ENCODE assay signal across 5 fruit fly cellular contexts in the genomic region with DNA sequence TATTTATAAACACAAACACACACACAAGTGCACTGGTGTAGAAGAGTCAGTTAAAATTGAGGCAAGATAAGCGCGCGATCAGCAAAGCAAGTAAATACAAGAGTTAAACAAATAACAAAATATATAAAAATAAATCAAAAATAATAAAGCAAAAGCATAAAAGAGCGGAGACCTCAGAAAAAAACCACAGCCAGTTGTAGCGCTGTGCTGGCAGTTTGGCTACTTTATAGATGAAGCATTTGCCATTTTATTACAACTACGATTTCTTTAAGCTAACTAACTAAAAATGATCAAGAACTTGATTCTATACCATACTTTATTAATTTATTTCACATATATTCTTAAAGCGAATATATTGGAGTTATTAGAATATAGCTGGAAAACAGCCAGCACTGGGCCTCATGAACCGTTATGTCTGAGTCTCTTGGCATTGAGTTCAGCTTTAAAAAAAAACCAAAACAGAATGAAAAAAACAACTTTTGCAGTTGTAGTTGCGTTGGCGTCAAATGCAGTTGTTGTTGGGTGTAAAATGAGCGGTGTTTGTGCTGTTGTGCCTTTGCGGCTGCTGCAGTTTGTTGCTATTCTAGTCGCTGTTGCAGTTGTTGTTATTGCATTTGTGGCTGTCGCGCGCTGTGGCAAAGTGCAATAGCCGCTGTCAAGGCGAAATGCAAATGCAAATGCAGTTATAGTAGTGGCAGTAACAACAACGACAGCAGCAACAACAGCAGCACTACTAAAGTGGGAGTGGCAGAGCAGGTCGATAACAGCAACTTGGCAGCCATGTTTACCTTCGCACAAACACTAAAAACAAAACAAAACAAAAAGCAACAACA.
TF ChIP-seq lines count a peak whose summit lies in the region.

No protein-coding gene starts in this region.

- no peak for TF ChIP-seq CTCF in whole organism, embryonic (GFP tag; optimal IDR thresholded peaks at IDR 0.05; lab: Kevin White, UChicago)

TF ChIP-seq in whole organism, adult, 20 proteins besides CTCF, POLR2A, EP300 and RAD21 (continues in another document):
- peak; percentile 75 for TF ChIP-seq tj (GFP tag; optimal IDR thresholded peaks at IDR 0.05; lab: Kevin White, UChicago)
- TF ChIP-seq CG33017 (tag; optimal IDR thresholded peaks at IDR 0.05; lab: Kevin White, UChicago), result no peak
- no peak for TF ChIP-seq CG5204 (GFP tag; optimal IDR thresholded peaks at IDR 0.05; lab: Kevin White, UChicago)
- TF ChIP-seq toe (GFP tag; optimal IDR thresholded peaks at IDR 0.05; lab: Kevin White, UChicago), result no peak
- no peak for TF ChIP-seq cic (GFP tag; optimal IDR thresholded peaks at IDR 0.05; lab: Kevin White, UChicago)
- TF ChIP-seq CG11617 (GFP tag; optimal IDR thresholded peaks at IDR 0.05; lab: Kevin White, UChicago), result no peak
- TF ChIP-seq Clk (GFP tag; optimal IDR thresholded peaks at IDR 0.05; lab: Kevin White, UChicago), result no peak
- no peak for TF ChIP-seq CG12768 (GFP tag; optimal IDR thresholded peaks at IDR 0.05; lab: Kevin White, UChicago)
- no peak for TF ChIP-seq CG1620 (GFP tag; optimal IDR thresholded peaks at IDR 0.05; lab: Kevin White, UChicago)
- TF ChIP-seq Crg-1 (GFP tag; optimal IDR thresholded peaks at IDR 0.05; lab: Kevin White, UChicago), result no peak
- peak; percentile 65 for TF ChIP-seq ovo (GFP tag; optimal IDR thresholded peaks at IDR 0.05; lab: Kevin White, UChicago)
- TF ChIP-seq Hr96 (GFP tag; optimal IDR thresholded peaks at IDR 0.05; lab: Kevin White, UChicago), result no peak
- TF ChIP-seq cnc (optimal IDR thresholded peaks at IDR 0.05; lab: Kevin White, UChicago), result no peak
- TF ChIP-seq bab1 (GFP tag; optimal IDR thresholded peaks at IDR 0.05; lab: Kevin White, UChicago), result peak; percentile 17
- no peak for TF ChIP-seq Mnt (GFP tag; optimal IDR thresholded peaks at IDR 0.05; lab: Kevin White, UChicago)
- TF ChIP-seq CG7045 (GFP tag; optimal IDR thresholded peaks at IDR 0.05; lab: Kevin White, UChicago), result no peak
- peak; percentile 49 for TF ChIP-seq kay (GFP tag; lab: Kevin White, UChicago; ENCODE audit: borderline replicate concordance)

TF ChIP-seq in whole organism, embryonic, 481 proteins besides CTCF, POLR2A, EP300 and RAD21 (continues in another document):
- TF ChIP-seq sens (GFP tag; lab: Kevin White, UChicago), result peak; percentile 22
- TF ChIP-seq CG9609 (GFP tag; optimal IDR thresholded peaks at IDR 0.05; lab: Kevin White, UChicago), result no peak
- 0 out of 2 replicates have a peak, but pooled peaks have one; percentile 15 for TF ChIP-seq Drgx (GFP tag; IDR thresholded peaks at IDR 0.05; lab: Robert Waterston, UW)
- no peak for TF ChIP-seq Antp (GFP tag; optimal IDR thresholded peaks at IDR 0.05; lab: Kevin White, UChicago)
- no peak for TF ChIP-seq tio (GFP tag; optimal IDR thresholded peaks at IDR 0.05; lab: Kevin White, UChicago)
- TF ChIP-seq Fer3 (tag; optimal IDR thresholded peaks at IDR 0.05; lab: Kevin White, UChicago), result no peak
- no peak for TF ChIP-seq slp2 (GFP tag; optimal IDR thresholded peaks at IDR 0.05; lab: Kevin White, UChicago)
- no peak for TF ChIP-seq prd (optimal IDR thresholded peaks at IDR 0.05; lab: Kevin White, UChicago)
- no peak for TF ChIP-seq prd (GFP tag; IDR thresholded peaks at IDR 0.05; lab: Robert Waterston, UW)
- no peak for TF ChIP-seq Lhr (GFP tag; optimal IDR thresholded peaks at IDR 0.05; lab: Kevin White, UChicago)
- no peak for TF ChIP-seq CG11456 (GFP tag; IDR thresholded peaks at IDR 0.05; lab: Robert Waterston, UW)
- no peak for TF ChIP-seq NC2β (GFP tag; optimal IDR thresholded peaks at IDR 0.05; lab: Kevin White, UChicago)
- no peak for TF ChIP-seq fd3F (GFP tag; optimal IDR thresholded peaks at IDR 0.05; lab: Kevin White, UChicago)
- TF ChIP-seq Sry-β (GFP tag; optimal IDR thresholded peaks at IDR 0.05; lab: Kevin White, UChicago), result peak; percentile 83
- no peak for TF ChIP-seq CG18599 (GFP tag; optimal IDR thresholded peaks at IDR 0.05; lab: Kevin White, UChicago)
- TF ChIP-seq vvl (GFP tag; IDR thresholded peaks at IDR 0.05; lab: Robert Waterston, UW), result 0 out of 2 replicates have a peak, but pooled peaks have one; percentile 9
- no peak for TF ChIP-seq CG31365 (tag; optimal IDR thresholded peaks at IDR 0.05; lab: Kevin White, UChicago)

TF ChIP-seq in whole organism, prepupa, 60 proteins besides CTCF, POLR2A, EP300 and RAD21 (continues in another document):
- no peak for TF ChIP-seq fd85E (GFP tag; optimal IDR thresholded peaks at IDR 0.05; lab: Kevin White, UChicago)
- peak; percentile 2 for TF ChIP-seq CG31627 (GFP tag; optimal IDR thresholded peaks at IDR 0.05; lab: Kevin White, UChicago)
- peak; percentile 74; the same call in 2 of the 3 replicates for TF ChIP-seq CG8119 (GFP tag; IDR thresholded peaks at IDR 0.05; lab: Robert Waterston, UW)
- peak; percentile 11 for TF ChIP-seq Sox14 (GFP tag; optimal IDR thresholded peaks at IDR 0.05; lab: Kevin White, UChicago)
- peak; percentile 80 for TF ChIP-seq CG32006 (GFP tag; optimal IDR thresholded peaks at IDR 0.05; lab: Kevin White, UChicago)
- TF ChIP-seq eg (GFP tag; IDR thresholded peaks at IDR 0.05; lab: Robert Waterston, UW), result peak; percentile 77
- TF ChIP-seq spab (GFP tag; optimal IDR thresholded peaks at IDR 0.05; lab: Kevin White, UChicago), result peak; percentile 23
- no peak for TF ChIP-seq Hr38 (GFP tag; optimal IDR thresholded peaks at IDR 0.05; lab: Kevin White, UChicago)
- TF ChIP-seq net (GFP tag; optimal IDR thresholded peaks at IDR 0.05; lab: Kevin White, UChicago), result peak; percentile 30
- peak; percentile 52 for TF ChIP-seq svp (GFP tag; lab: Kevin White, UChicago)
- TF ChIP-seq Ets21C (GFP tag; optimal IDR thresholded peaks at IDR 0.05; lab: Kevin White, UChicago), result no peak
- peak; percentile 3 for TF ChIP-seq CG34406 (GFP tag; optimal IDR thresholded peaks at IDR 0.05; lab: Kevin White, UChicago)
- no peak for TF ChIP-seq Lpt (GFP tag; optimal IDR thresholded peaks at IDR 0.05; lab: Kevin White, UChicago)
- TF ChIP-seq esn (GFP tag; optimal IDR thresholded peaks at IDR 0.05; lab: Kevin White, UChicago), result peak; percentile 5
- TF ChIP-seq salr (GFP tag; optimal IDR thresholded peaks at IDR 0.05; lab: Kevin White, UChicago), result peak in 1 of 2 experiments; percentile 66
- no peak for TF ChIP-seq Sox15 (GFP tag; optimal IDR thresholded peaks at IDR 0.05; lab: Kevin White, UChicago)
- TF ChIP-seq CG7368 (GFP tag; optimal IDR thresholded peaks at IDR 0.05; lab: Kevin White, UChicago), result no peak

TF ChIP-seq in whole organism, pupa, 21 proteins besides CTCF, POLR2A, EP300 and RAD21 (continues in another document):
- TF ChIP-seq Ets98B (GFP tag; IDR thresholded peaks at IDR 0.05; lab: Robert Waterston, UW) (peak; percentile 22), CG10348 (GFP tag; IDR thresholded peaks at IDR 0.05; lab: Robert Waterston, UW) (no peak), gl (tag; optimal IDR thresholded peaks at IDR 0.05; lab: Kevin White, UChicago) (no peak), Pif1B (GFP tag; optimal IDR thresholded peaks at IDR 0.05; lab: Kevin White, UChicago) (peak; percentile 58), CG13204 (GFP tag; optimal IDR thresholded peaks at IDR 0.05; lab: Kevin White, UChicago) (no peak), Snoo (tag; optimal IDR thresholded peaks at IDR 0.05; lab: Kevin White, UChicago) (no peak), CG34367 (tag; optimal IDR thresholded peaks at IDR 0.05; lab: Kevin White, UChicago) (peak; percentile 33), CG32121 (GFP tag; IDR thresholded peaks at IDR 0.05; lab: Robert Waterston, UW) (peak; percentile 66), CG12605 (GFP tag; IDR thresholded peaks at IDR 0.05; lab: Robert Waterston, UW) (peak; percentile 20; the same call in 1 of the 2 replicates), D1 (tag; optimal IDR thresholded peaks at IDR 0.05; lab: Kevin White, UChicago) (no peak), rn (GFP tag; IDR thresholded peaks at IDR 0.05; lab: Robert Waterston, UW) (no peak), CG8301 (tag; optimal IDR thresholded peaks at IDR 0.05; lab: Kevin White, UChicago) (peak; percentile 61), EcR (GFP tag; optimal IDR thresholded peaks at IDR 0.05; lab: Kevin White, UChicago) (peak; percentile 91), CG9948 (tag; optimal IDR thresholded peaks at IDR 0.05; lab: Kevin White, UChicago) (peak; percentile 30), CG15710 (tag; optimal IDR thresholded peaks at IDR 0.05; lab: Kevin White, UChicago) (peak; percentile 51), CG8159 (tag; optimal IDR thresholded peaks at IDR 0.05; lab: Kevin White, UChicago) (no peak), CG17806 (tag; optimal IDR thresholded peaks at IDR 0.05; lab: Kevin White, UChicago) (peak; percentile 42), CG4496 (GFP tag; IDR thresholded peaks at IDR 0.05; lab: Robert Waterston, UW) (peak; percentile 68), fd96Ca (GFP tag; IDR thresholded peaks at IDR 0.05; lab: Robert Waterston, UW) (no peak; the same call in 1 of the 3 replicates)

TF ChIP-seq in whole organism, wandering third instar larva, 38 proteins besides CTCF, POLR2A, EP300 and RAD21 (continues in another document):
- no peak for TF ChIP-seq tai (GFP tag; optimal IDR thresholded peaks at IDR 0.05; lab: Kevin White, UChicago)
- peak; percentile 52 for TF ChIP-seq Myc (optimal IDR thresholded peaks at IDR 0.05; lab: Kevin White, UChicago)
- TF ChIP-seq N (GFP tag; optimal IDR thresholded peaks at IDR 0.05; lab: Kevin White, UChicago), result no peak
- TF ChIP-seq rgr (GFP tag; optimal IDR thresholded peaks at IDR 0.05; lab: Kevin White, UChicago), result peak; percentile 6
- TF ChIP-seq lola (GFP tag; optimal IDR thresholded peaks at IDR 0.05; lab: Kevin White, UChicago), result no peak
- TF ChIP-seq foxo (GFP tag; optimal IDR thresholded peaks at IDR 0.05; lab: Kevin White, UChicago), result no peak
- no peak for TF ChIP-seq jim (GFP tag; optimal IDR thresholded peaks at IDR 0.05; lab: Kevin White, UChicago)
- no peak for TF ChIP-seq pan (optimal IDR thresholded peaks at IDR 0.05; lab: Kevin White, UChicago)
- TF ChIP-seq OdsH (GFP tag; optimal IDR thresholded peaks at IDR 0.05; lab: Kevin White, UChicago), result no peak
- TF ChIP-seq Rel (GFP tag; optimal IDR thresholded peaks at IDR 0.05; lab: Kevin White, UChicago), result no peak
- no peak for TF ChIP-seq Rel (tag; optimal IDR thresholded peaks at IDR 0.05; lab: Kevin White, UChicago)
- TF ChIP-seq dl (GFP tag; optimal IDR thresholded peaks at IDR 0.05; lab: Kevin White, UChicago; ENCODE audit: insufficient read depth in 1 of 2, partially characterized antibody in 2 of 2), result no peak
- TF ChIP-seq CG32264 (GFP tag; optimal IDR thresholded peaks at IDR 0.05; lab: Kevin White, UChicago), result no peak
- no peak for TF ChIP-seq usp (GFP tag; optimal IDR thresholded peaks at IDR 0.05; lab: Kevin White, UChicago)
- TF ChIP-seq woc (GFP tag; optimal IDR thresholded peaks at IDR 0.05; lab: Kevin White, UChicago), result no peak
- no peak for TF ChIP-seq dsf (GFP tag; optimal IDR thresholded peaks at IDR 0.05; lab: Kevin White, UChicago; ENCODE audit: borderline replicate concordance)
- peak; percentile 33 for TF ChIP-seq fru (GFP tag; optimal IDR thresholded peaks at IDR 0.05; lab: Kevin White, UChicago)
- no peak for TF ChIP-seq Vsx2 (GFP tag; optimal IDR thresholded peaks at IDR 0.05; lab: Kevin White, UChicago; ENCODE audit: partially characterized antibody)
- TF ChIP-seq Hr83 (GFP tag; optimal IDR thresholded peaks at IDR 0.05; lab: Kevin White, UChicago; ENCODE audit: poor library complexity, severe bottlenecking), result no peak
- no peak for TF ChIP-seq Dif (GFP tag; optimal IDR thresholded peaks at IDR 0.05; lab: Kevin White, UChicago; ENCODE audit: partially characterized antibody)
